Worm (Caenorhabditis elegans): ENCODE results near the gene xnd-1.

- no peak for TF ChIP-seq him-1 (tag; optimal IDR thresholded peaks at IDR 0.05)
- TF ChIP-seq dao-5 (tag; optimal IDR thresholded peaks at IDR 0.05), result no peak
Observed at ce11 chrIII:5604080-5604479, at the start of gene xnd-1.
